Worm (Caenorhabditis elegans): Measurements from ENCODE around the gene R13D11.1.

Gene R13D11.1

ce11 chrV:849512-849911, 32.2 kb downstream of the R13D11.1 start, which contains the start of gene srbc-12:
Gene srbc-12 (plus strand): TSS chrV:849812.
- TF ChIP-seq ref-2 (tag; optimal IDR thresholded peaks at IDR 0.05) (no peak), unc-3 (GFP tag; conservative IDR thresholded peaks at IDR 0.05) (no peak), unc-3 (tag; optimal IDR thresholded peaks at IDR 0.05) (no peak), ceh-2 (tag; optimal IDR thresholded peaks at IDR 0.05) (no peak)

- TF ChIP-seq fkh-6 (tag; optimal IDR thresholded peaks at IDR 0.05) (no peak), elt-2 (tag; optimal IDR thresholded peaks at IDR 0.05) (no peak), ceh-30 (tag; optimal IDR thresholded peaks at IDR 0.05) (no peak), C08G9.2 (tag; optimal IDR thresholded peaks at IDR 0.05) (no peak), unc-42 (tag; optimal IDR thresholded peaks at IDR 0.05) (no peak), dve-1 (tag; optimal IDR thresholded peaks at IDR 0.05) (no peak), ceh-45 (GFP tag; IDR thresholded peaks at IDR 0.05) (no peak), nhr-232 (tag; optimal IDR thresholded peaks at IDR 0.05) (no peak), Y22D7AL.16 (tag; optimal IDR thresholded peaks at IDR 0.05) (no peak), ama-1 (optimal IDR thresholded peaks at IDR 0.05) (no peak), pat-9 (tag; optimal IDR thresholded peaks at IDR 0.05) (no peak), hlh-30 (tag; optimal IDR thresholded peaks at IDR 0.05; ENCODE audit: insufficient read depth) (no peak), npax-4 (tag; optimal IDR thresholded peaks at IDR 0.05) (no peak), T23F11.4 (GFP tag; optimal IDR thresholded peaks at IDR 0.05) (no peak), unc-3 (GFP tag; conservative IDR thresholded peaks at IDR 0.05) (no peak), unc-3 (tag; optimal IDR thresholded peaks at IDR 0.05) (no peak), mec-3 (tag; optimal IDR thresholded peaks at IDR 0.05; ENCODE audit: borderline replicate concordance) (no peak), pax-1 (tag; optimal IDR thresholded peaks at IDR 0.05) (no peak)
Observed at ce11 chrV:852184-852583, 34.9 kb downstream of the R13D11.1 start, which contains the start of gene K09C6.3. Gene K09C6.3 (plus strand): TSS chrV:852484.

ce11 chrV:854966-855365, 37.7 kb downstream of the R13D11.1 start, which contains the start of gene K09C6.9:
Gene K09C6.9 (minus strand): TSS chrV:855066.
- TF ChIP-seq ceh-18 (tag; optimal IDR thresholded peaks at IDR 0.05) (no peak), hlh-8 (tag; optimal IDR thresholded peaks at IDR 0.05) (no peak), madf-2 (tag; optimal IDR thresholded peaks at IDR 0.05) (no peak), T23F11.4 (GFP tag; optimal IDR thresholded peaks at IDR 0.05) (no peak), sox-4 (tag; optimal IDR thresholded peaks at IDR 0.05) (no peak), syd-9 (tag; optimal IDR thresholded peaks at IDR 0.05) (no peak), tbx-7 (tag; optimal IDR thresholded peaks at IDR 0.05) (no peak)

ce11 chrV:856549-856948, 39.3 kb downstream of the R13D11.1 start, which contains the start of gene K09C6.2:
Gene K09C6.2 (plus strand): TSS chrV:856849.
- TF ChIP-seq lin-11 (tag; optimal IDR thresholded peaks at IDR 0.05) (no peak), hlh-13 (GFP tag; optimal IDR thresholded peaks at IDR 0.05) (no peak), T23F11.4 (GFP tag; optimal IDR thresholded peaks at IDR 0.05) (no peak), pat-9 (tag; optimal IDR thresholded peaks at IDR 0.05) (no peak), syd-9 (tag; optimal IDR thresholded peaks at IDR 0.05) (no peak), ceh-31 (tag; optimal IDR thresholded peaks at IDR 0.05) (no peak), gmeb-2 (tag; optimal IDR thresholded peaks at IDR 0.05) (no peak), unc-86 (tag; optimal IDR thresholded peaks at IDR 0.05) (no peak), ceh-45 (GFP tag; IDR thresholded peaks at IDR 0.05) (no peak), zip-5 (tag; optimal IDR thresholded peaks at IDR 0.05) (no peak), ceh-24 (tag; optimal IDR thresholded peaks at IDR 0.05) (no peak), hlh-30 (tag; optimal IDR thresholded peaks at IDR 0.05; ENCODE audit: insufficient read depth) (no peak), ceh-14 (tag; optimal IDR thresholded peaks at IDR 0.05) (no peak)

- TF ChIP-seq sox-2 (GFP tag; IDR thresholded peaks at IDR 0.05) (0 out of 2 replicates have a peak, but pooled peaks have one; percentile 36), ceh-9 (tag; optimal IDR thresholded peaks at IDR 0.05) (no peak)
Observed at ce11 chrV:858841-859456, 41.7 kb downstream of the R13D11.1 start.

All from whole organism, late embryonic.